Worm (Caenorhabditis elegans): ENCODE results near the gene F48F7.5.

The F48F7.5 gene

ce11 chrX:14001494-14001974 is 26.1 kb downstream of the F48F7.5 start, which contains the start of gene cytb-5.1 (continued):
- TF ChIP-seq ztf-11 (tag; optimal IDR thresholded peaks at IDR 0.05): no peak
- peak in 1 of 2 experiments; percentile 5 for TF ChIP-seq mdl-1 (tag; optimal IDR thresholded peaks at IDR 0.05)
- TF ChIP-seq lin-35 (GFP tag; optimal IDR thresholded peaks at IDR 0.05): peak in 1 of 2 experiments; percentile 24
- TF ChIP-seq unc-98 (GFP tag; IDR thresholded peaks at IDR 0.05): no peak
- TF ChIP-seq zag-1 (tag; optimal IDR thresholded peaks at IDR 0.05): no peak
- TF ChIP-seq elt-3 (tag; optimal IDR thresholded peaks at IDR 0.05): peak in 1 of 6 experiments; percentile 17
- TF ChIP-seq egl-13 (tag; optimal IDR thresholded peaks at IDR 0.05): no peak
- no peak for TF ChIP-seq ets-5 (GFP tag; IDR thresholded peaks at IDR 0.05)
- TF ChIP-seq tbx-2 (tag; optimal IDR thresholded peaks at IDR 0.05): no peak
- no peak for TF ChIP-seq pqm-1 (tag; optimal IDR thresholded peaks at IDR 0.05)
- no peak for TF ChIP-seq dpl-1 (GFP tag; optimal IDR thresholded peaks at IDR 0.05)
- no peak for TF ChIP-seq nhr-19 (GFP tag; conservative IDR thresholded peaks at IDR 0.05)
- TF ChIP-seq efl-3 (GFP tag; optimal IDR thresholded peaks at IDR 0.05): no peak
- no peak for TF ChIP-seq hlh-17 (GFP tag; optimal IDR thresholded peaks at IDR 0.05; ENCODE audit: borderline replicate concordance)
- peak in 2 of 3 experiments; percentile 21 to 46 for TF ChIP-seq ceh-82 (tag; optimal IDR thresholded peaks at IDR 0.05)
- TF ChIP-seq skn-1 (tag; optimal IDR thresholded peaks at IDR 0.05): peak; percentile 2
- TF ChIP-seq Y116A8C.19 (tag; optimal IDR thresholded peaks at IDR 0.05; ENCODE audit: borderline replicate concordance): no peak
- TF ChIP-seq unc-30 (tag; optimal IDR thresholded peaks at IDR 0.05): no peak
- peak; percentile 45 for TF ChIP-seq blmp-1 (tag; optimal IDR thresholded peaks at IDR 0.05)
- no peak for TF ChIP-seq nhr-76 (tag; optimal IDR thresholded peaks at IDR 0.05)
- TF ChIP-seq pax-3 (tag; optimal IDR thresholded peaks at IDR 0.05): no peak
- no peak for TF ChIP-seq nhr-28 (tag; optimal IDR thresholded peaks at IDR 0.05)
- TF ChIP-seq hlh-4 (tag; optimal IDR thresholded peaks at IDR 0.05): no peak
- no peak for TF ChIP-seq sox-4 (tag; optimal IDR thresholded peaks at IDR 0.05)
- no peak for TF ChIP-seq irx-1 (tag; optimal IDR thresholded peaks at IDR 0.05)
- TF ChIP-seq grh-1 (GFP tag; IDR thresholded peaks at IDR 0.05): no peak
- no peak for TF ChIP-seq ama-1 (optimal IDR thresholded peaks at IDR 0.05)
- TF ChIP-seq tlp-1 (tag; optimal IDR thresholded peaks at IDR 0.05): no peak
- peak; percentile 3 for TF ChIP-seq nhr-237 (tag; optimal IDR thresholded peaks at IDR 0.05)
- peak in 1 of 2 experiments; percentile 8 for TF ChIP-seq efl-1 (optimal IDR thresholded peaks at IDR 0.05)
- TF ChIP-seq efl-1 (GFP tag; optimal IDR thresholded peaks at IDR 0.05 in 1 of 2): peak in 1 of 2 experiments; percentile 7
- TF ChIP-seq ztf-4 (tag; optimal IDR thresholded peaks at IDR 0.05): no peak
- peak; percentile 8 for TF ChIP-seq elt-2 (tag; optimal IDR thresholded peaks at IDR 0.05)
- peak; percentile 39 for TF ChIP-seq fkh-8 (tag; optimal IDR thresholded peaks at IDR 0.05)
- peak; percentile 51 for TF ChIP-seq nhr-77 (tag; optimal IDR thresholded peaks at IDR 0.05)
- no peak for TF ChIP-seq unc-130 (tag; optimal IDR thresholded peaks at IDR 0.05)
- TF ChIP-seq swsn-7 (tag; optimal IDR thresholded peaks at IDR 0.05): peak; percentile 38
- no peak for TF ChIP-seq isw-1 (GFP tag; IDR thresholded peaks at IDR 0.05)
- peak; percentile 52 for TF ChIP-seq nhr-71 (tag; optimal IDR thresholded peaks at IDR 0.05)
- TF ChIP-seq lin-39 (tag; optimal IDR thresholded peaks at IDR 0.05): no peak
- no peak for TF ChIP-seq aly-2 (tag; optimal IDR thresholded peaks at IDR 0.05)
- TF ChIP-seq ceh-90 (tag; optimal IDR thresholded peaks at IDR 0.05): no peak
- no peak for TF ChIP-seq alr-1 (tag; optimal IDR thresholded peaks at IDR 0.05; ENCODE audit: borderline replicate concordance)
- TF ChIP-seq unc-62 (GFP tag; optimal IDR thresholded peaks at IDR 0.05): no peak
- TF ChIP-seq sptf-1 (tag; optimal IDR thresholded peaks at IDR 0.05): no peak
- TF ChIP-seq nhr-90 (tag; optimal IDR thresholded peaks at IDR 0.05; ENCODE audit: poor library complexity): no peak
- no peak for TF ChIP-seq mep-1 (tag; optimal IDR thresholded peaks at IDR 0.05)
- peak; percentile 68 for TF ChIP-seq lin-14 (GFP tag; optimal IDR thresholded peaks at IDR 0.05)
- TF ChIP-seq lin-13 (GFP tag; optimal IDR thresholded peaks at IDR 0.05): no peak
- TF ChIP-seq lir-3 (tag; optimal IDR thresholded peaks at IDR 0.05; ENCODE audit: poor library complexity): no peak
- no peak for TF ChIP-seq zip-4 (GFP tag; optimal IDR thresholded peaks at IDR 0.05)
- no peak for TF ChIP-seq fkh-4 (tag; optimal IDR thresholded peaks at IDR 0.05; ENCODE audit: borderline replicate concordance)
- TF ChIP-seq lin-15B (tag; optimal IDR thresholded peaks at IDR 0.05): no peak

All from whole organism, L1 larva.